Fruit fly (Drosophila melanogaster): ENCODE measurements around the gene CG43739.

CG43739 gene

dm6 chr2L:20939632-20940031 is 20.9 kb upstream of the CG43739 start (continued):
- TF ChIP-seq dmrt99B (tag; optimal IDR thresholded peaks at IDR 0.05) (peak; percentile 50), prd (optimal IDR thresholded peaks at IDR 0.05) (no peak), prd (GFP tag; IDR thresholded peaks at IDR 0.05) (peak; percentile 56; the same call in 2 of the 3 replicates), exex (tag; optimal IDR thresholded peaks at IDR 0.05) (no peak), dysf (GFP tag; IDR thresholded peaks at IDR 0.05) (peak; percentile 65), aop (GFP tag; IDR thresholded peaks at IDR 0.05) (no peak), tgo (GFP tag; IDR thresholded peaks at IDR 0.05) (peak; percentile 66; the same call in 2 of the 3 replicates), ind (GFP tag; optimal IDR thresholded peaks at IDR 0.05) (no peak), wek (GFP tag; optimal IDR thresholded peaks at IDR 0.05) (no peak), CG11247 (GFP tag; IDR thresholded peaks at IDR 0.05) (no peak), her (GFP tag; optimal IDR thresholded peaks at IDR 0.05) (no peak), Poxn (GFP tag; IDR thresholded peaks at IDR 0.05) (no peak), Xrp1 (GFP tag; IDR thresholded peaks at IDR 0.05) (peak; percentile 40), CG16779 (GFP tag; IDR thresholded peaks at IDR 0.05) (no peak), onecut (GFP tag; IDR thresholded peaks at IDR 0.05) (peak; percentile 28; the same call in 1 of the 2 replicates), salm (tag; optimal IDR thresholded peaks at IDR 0.05) (no peak), CG34422 (GFP tag; IDR thresholded peaks at IDR 0.05) (0 out of 3 replicates have a peak, but pooled peaks have one; percentile 17), nerfin-1 (tag; optimal IDR thresholded peaks at IDR 0.05) (peak; percentile 9), CG2202 (tag; optimal IDR thresholded peaks at IDR 0.05) (no peak), CG10267 (tag; optimal IDR thresholded peaks at IDR 0.05) (peak; percentile 45), CG12659 (GFP tag; optimal IDR thresholded peaks at IDR 0.05) (no peak)

- TF ChIP-seq twi (tag; optimal IDR thresholded peaks at IDR 0.05), result peak; percentile 66
- TF ChIP-seq CG8944 (GFP tag; optimal IDR thresholded peaks at IDR 0.05), result no peak
These were observed 18.7 kb upstream of the CG43739 start for dm6 chr2L:20937395-20937794.

- TF ChIP-seq sc (optimal IDR thresholded peaks at IDR 0.05) (no peak), sc (GFP tag; optimal IDR thresholded peaks at IDR 0.05) (peak; percentile 30), fru (optimal IDR thresholded peaks at IDR 0.05) (no peak), crp (GFP tag; optimal IDR thresholded peaks at IDR 0.05) (no peak), CG1602 (GFP tag; optimal IDR thresholded peaks at IDR 0.05) (no peak), NC2α (GFP tag; optimal IDR thresholded peaks at IDR 0.05) (no peak), CG14860 (GFP tag; IDR thresholded peaks at IDR 0.05; ENCODE audit: partially characterized antibody) (no peak), CG17612 (GFP tag; IDR thresholded peaks at IDR 0.05) (no peak), tx (GFP tag; optimal IDR thresholded peaks at IDR 0.05) (no peak), fu2 (GFP tag; optimal IDR thresholded peaks at IDR 0.05) (no peak), CG14710 (tag; optimal IDR thresholded peaks at IDR 0.05) (peak; percentile 56), sens (GFP tag) (peak; percentile 92), tio (GFP tag; optimal IDR thresholded peaks at IDR 0.05) (peak; percentile 40), Atf-2 (GFP tag; optimal IDR thresholded peaks at IDR 0.05) (no peak), CG13296 (GFP tag; optimal IDR thresholded peaks at IDR 0.05) (no peak), phol (tag; optimal IDR thresholded peaks at IDR 0.05) (peak; percentile 44), Hsf (GFP tag; optimal IDR thresholded peaks at IDR 0.05) (peak; percentile 23), stwl (tag; optimal IDR thresholded peaks at IDR 0.05) (no peak), CG12155 (GFP tag; optimal IDR thresholded peaks at IDR 0.05) (no peak), CG8765 (GFP tag; IDR thresholded peaks at IDR 0.05) (no peak), twi (tag; optimal IDR thresholded peaks at IDR 0.05) (no peak), Gsc (GFP tag; IDR thresholded peaks at IDR 0.05) (no peak), CG18262 (tag; optimal IDR thresholded peaks at IDR 0.05) (peak; percentile 57), ATbp (GFP tag; optimal IDR thresholded peaks at IDR 0.05) (no peak), disco-r (GFP tag; optimal IDR thresholded peaks at IDR 0.05) (no peak), fd64A (GFP tag; optimal IDR thresholded peaks at IDR 0.05) (no peak), CG12219 (GFP tag; optimal IDR thresholded peaks at IDR 0.05) (no peak), CG10565 (GFP tag; optimal IDR thresholded peaks at IDR 0.05) (no peak), bbx (GFP tag; IDR thresholded peaks at IDR 0.05; ENCODE audit: partially characterized antibody) (no peak)
These were observed 17.7 kb upstream of the CG43739 start for dm6 chr2L:20936420-20936819.
